Fruit fly (Drosophila melanogaster): ENCODE data around the gene CG8927.

CG8927 gene

DNA sequence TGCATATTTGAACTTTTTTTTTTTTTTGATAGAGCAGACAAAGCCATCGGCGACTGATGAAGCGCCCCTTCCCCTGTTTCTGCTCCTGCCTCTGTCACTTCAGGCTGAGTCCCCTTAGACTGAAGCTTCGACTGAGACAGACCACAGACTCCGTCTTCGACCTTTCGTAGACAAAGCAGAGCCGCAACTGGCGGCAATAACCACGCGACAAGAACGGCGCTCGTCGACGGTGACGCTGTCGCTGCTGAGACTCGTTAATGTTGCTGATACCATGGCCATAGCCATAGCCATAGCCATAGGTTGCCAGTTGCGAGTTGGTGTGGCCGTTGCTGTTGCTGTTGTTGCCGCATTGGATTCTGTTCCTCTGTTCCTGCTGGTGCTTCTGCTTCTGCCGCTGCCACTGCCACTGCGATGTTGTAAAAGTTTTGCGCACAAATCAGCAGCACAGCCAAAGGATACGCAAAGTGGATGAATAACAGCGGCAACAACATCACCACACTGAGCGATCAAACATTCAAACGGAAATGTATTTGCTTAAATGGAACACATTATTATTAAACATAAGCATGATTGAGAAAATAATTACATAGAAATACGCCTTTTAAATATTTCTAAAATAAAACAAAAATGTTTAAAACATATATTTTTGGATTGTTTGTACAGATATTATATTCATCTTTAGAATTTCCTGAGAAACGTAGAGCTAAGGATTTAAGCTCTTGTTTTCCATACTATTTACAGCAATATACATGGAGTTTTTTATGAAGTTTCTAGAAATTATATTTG lies 42.6 kb downstream of the CG8927 start (continued):
- TF ChIP-seq dimm (GFP tag; IDR thresholded peaks at IDR 0.05), result no peak
- peak; percentile 15; the same call in 1 of the 2 replicates for TF ChIP-seq CG14441 (GFP tag; IDR thresholded peaks at IDR 0.05)
- peak; percentile 51; the same call in 1 of the 3 replicates for TF ChIP-seq z (GFP tag; IDR thresholded peaks at IDR 0.05)
- TF ChIP-seq Hmr (GFP tag; optimal IDR thresholded peaks at IDR 0.05), result peak; percentile 42
- TF ChIP-seq trem (tag; optimal IDR thresholded peaks at IDR 0.05), result no peak
- TF ChIP-seq CG9876 (GFP tag; optimal IDR thresholded peaks at IDR 0.05), result no peak
- TF ChIP-seq CG12071 (GFP tag; optimal IDR thresholded peaks at IDR 0.05), result peak; percentile 46
- TF ChIP-seq shn (GFP tag; optimal IDR thresholded peaks at IDR 0.05), result no peak
- no peak for TF ChIP-seq cas (GFP tag; IDR thresholded peaks at IDR 0.05)
- TF ChIP-seq sqz (GFP tag; optimal IDR thresholded peaks at IDR 0.05), result peak; percentile 14
- TF ChIP-seq CG13123 (GFP tag; optimal IDR thresholded peaks at IDR 0.05), result no peak
- no peak for TF ChIP-seq gro (GFP tag; optimal IDR thresholded peaks at IDR 0.05)
- peak; percentile 78 for TF ChIP-seq gem (tag; optimal IDR thresholded peaks at IDR 0.05)
- TF ChIP-seq kah (GFP tag; optimal IDR thresholded peaks at IDR 0.05), result no peak
- TF ChIP-seq slou (GFP tag; optimal IDR thresholded peaks at IDR 0.05), result no peak
- no peak for TF ChIP-seq Elba2 (GFP tag; optimal IDR thresholded peaks at IDR 0.05)
- no peak for TF ChIP-seq lola (GFP tag; optimal IDR thresholded peaks at IDR 0.05)
- no peak for TF ChIP-seq sug (tag; optimal IDR thresholded peaks at IDR 0.05)
- TF ChIP-seq unc-4 (GFP tag; IDR thresholded peaks at IDR 0.05; ENCODE audit: partially characterized antibody), result no peak
- TF ChIP-seq CG33557 (GFP tag; optimal IDR thresholded peaks at IDR 0.05), result no peak
- peak; percentile 46 for TF ChIP-seq CG1233 (GFP tag; optimal IDR thresholded peaks at IDR 0.05)
- peak; percentile 80 for TF ChIP-seq CG6175 (GFP tag; IDR thresholded peaks at IDR 0.05)
- TF ChIP-seq NC2β (GFP tag; optimal IDR thresholded peaks at IDR 0.05), result no peak
- TF ChIP-seq ttk (GFP tag; IDR thresholded peaks at IDR 0.05), result no peak; the same call in 1 of the 2 replicates
- no peak for TF ChIP-seq Sry-δ (GFP tag; optimal IDR thresholded peaks at IDR 0.05)
- no peak for TF ChIP-seq yki (optimal IDR thresholded peaks at IDR 0.05)
- TF ChIP-seq esg (GFP tag; conservative IDR thresholded peaks at IDR 0.05), result no peak; the same call in 1 of the 2 replicates
- no peak for TF ChIP-seq Mrtf (GFP tag; IDR thresholded peaks at IDR 0.05)
- no peak for TF ChIP-seq Dad (GFP tag; optimal IDR thresholded peaks at IDR 0.05)
- no peak for TF ChIP-seq CG8359 (GFP tag; optimal IDR thresholded peaks at IDR 0.05; ENCODE audit: borderline replicate concordance)
- no peak for TF ChIP-seq pum (GFP tag; optimal IDR thresholded peaks at IDR 0.05)
- no peak for TF ChIP-seq grn (GFP tag; optimal IDR thresholded peaks at IDR 0.05)
- no peak for TF ChIP-seq CG13624 (GFP tag; optimal IDR thresholded peaks at IDR 0.05)
- no peak for TF ChIP-seq ssp (GFP tag; IDR thresholded peaks at IDR 0.05)
- peak; percentile 69 for TF ChIP-seq crol (GFP tag; IDR thresholded peaks at IDR 0.05)
- peak; percentile 56; the same call in 1 of the 3 replicates for TF ChIP-seq otp (GFP tag; IDR thresholded peaks at IDR 0.05)
- TF ChIP-seq CG2712 (tag; optimal IDR thresholded peaks at IDR 0.05), result peak; percentile 22
- TF ChIP-seq sd (tag; optimal IDR thresholded peaks at IDR 0.05), result no peak
- TF ChIP-seq bbx (GFP tag; IDR thresholded peaks at IDR 0.05; ENCODE audit: partially characterized antibody), result peak; percentile 50
- TF ChIP-seq CG6654 (GFP tag; optimal IDR thresholded peaks at IDR 0.05), result no peak
- no peak for TF ChIP-seq Vsx1 (GFP tag; optimal IDR thresholded peaks at IDR 0.05)
- TF ChIP-seq Fer1 (GFP tag; optimal IDR thresholded peaks at IDR 0.05), result peak; percentile 55
- no peak for TF ChIP-seq fd64A (GFP tag; optimal IDR thresholded peaks at IDR 0.05)
- peak; percentile 5; the same call in 1 of the 2 replicates for TF ChIP-seq CG7372 (GFP tag; IDR thresholded peaks at IDR 0.05)
- no peak for TF ChIP-seq CG34376 (GFP tag; optimal IDR thresholded peaks at IDR 0.05)
- no peak for TF ChIP-seq Atf-2 (GFP tag; optimal IDR thresholded peaks at IDR 0.05)
- no peak for TF ChIP-seq ab (GFP tag; optimal IDR thresholded peaks at IDR 0.05)
- TF ChIP-seq D (optimal IDR thresholded peaks at IDR 0.05), result no peak
- TF ChIP-seq D (GFP tag; optimal IDR thresholded peaks at IDR 0.05), result peak; percentile 17
- peak; percentile 9 for TF ChIP-seq NfI (GFP tag; optimal IDR thresholded peaks at IDR 0.05)
- TF ChIP-seq h (optimal IDR thresholded peaks at IDR 0.05), result no peak
